Fruit fly (Drosophila melanogaster): ENCODE data around the gene RpS14a.

RpS14a gene

DNA sequence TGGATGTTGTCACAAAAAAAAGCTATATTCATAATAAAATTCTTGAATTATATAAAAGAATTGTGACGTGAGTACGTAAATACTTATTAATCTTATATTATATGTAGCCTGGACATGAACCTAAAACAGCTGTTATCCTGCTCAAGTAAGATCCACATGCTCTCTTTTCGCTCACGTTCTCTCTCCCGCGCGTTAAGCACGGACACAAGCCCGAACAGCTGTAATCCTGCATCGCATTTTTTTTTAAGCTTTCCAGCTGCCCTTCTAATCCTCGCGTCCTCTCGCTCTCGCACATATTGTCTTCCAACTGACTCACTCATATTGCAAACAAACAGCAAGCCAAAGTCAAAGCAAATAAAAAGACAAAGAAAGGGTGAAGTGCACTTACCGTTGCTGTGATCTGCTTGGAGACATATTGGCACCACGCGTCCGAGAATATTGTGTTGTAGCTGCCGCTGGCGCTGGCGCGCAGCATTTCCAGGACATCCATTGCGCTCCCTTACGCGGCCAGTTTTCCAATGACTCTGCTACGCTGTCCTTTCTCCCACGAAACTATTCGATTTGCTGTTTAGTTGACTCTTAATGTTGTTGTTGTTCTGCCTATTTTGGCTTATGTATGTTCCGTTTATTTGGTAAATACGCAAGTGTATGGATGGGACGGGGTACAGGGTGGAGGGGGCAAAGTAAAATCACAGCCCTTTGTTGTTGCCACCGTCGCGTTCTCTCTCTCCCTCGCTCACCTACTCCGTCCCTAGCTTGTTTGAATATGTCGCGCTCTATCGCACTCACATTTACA, 33.7 kb downstream of the RpS14a start:
- TF ChIP-seq Ets98B (GFP tag; IDR thresholded peaks at IDR 0.05) (no peak), CG32121 (GFP tag; IDR thresholded peaks at IDR 0.05) (0 out of 2 replicates have a peak, but pooled peaks have one; percentile 30), D1 (tag; optimal IDR thresholded peaks at IDR 0.05) (peak; percentile 26), CG8159 (tag; optimal IDR thresholded peaks at IDR 0.05) (no peak), CG4496 (GFP tag; IDR thresholded peaks at IDR 0.05) (0 out of 3 replicates have a peak, but pooled peaks have one; percentile 13), rn (GFP tag; IDR thresholded peaks at IDR 0.05) (no peak), EcR (GFP tag; optimal IDR thresholded peaks at IDR 0.05) (no peak), CG13204 (GFP tag; optimal IDR thresholded peaks at IDR 0.05) (peak; percentile 11)

DNA sequence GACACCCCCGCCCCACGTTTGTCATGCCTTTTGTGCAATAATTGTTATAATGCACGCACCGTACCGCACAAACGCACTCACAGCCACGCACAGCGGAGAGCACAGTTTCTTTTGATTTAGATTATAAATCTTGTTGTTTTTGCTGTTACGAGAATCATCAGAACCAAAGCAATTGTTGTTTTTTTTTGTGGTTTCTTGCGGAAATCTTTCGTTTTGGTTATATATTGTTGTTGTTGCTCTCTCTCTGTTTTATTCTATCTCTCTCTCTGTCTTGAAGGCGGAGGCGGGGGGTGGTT, 34.3 kb downstream of the RpS14a start:
- TF ChIP-seq D1 (tag; optimal IDR thresholded peaks at IDR 0.05) (no peak), rn (GFP tag; IDR thresholded peaks at IDR 0.05) (no peak), CG12605 (GFP tag; IDR thresholded peaks at IDR 0.05) (no peak), Ets98B (GFP tag; IDR thresholded peaks at IDR 0.05) (no peak), CG15710 (tag; optimal IDR thresholded peaks at IDR 0.05) (no peak), CG10348 (GFP tag; IDR thresholded peaks at IDR 0.05) (no peak), CG8159 (tag; optimal IDR thresholded peaks at IDR 0.05) (no peak), CG9948 (tag; optimal IDR thresholded peaks at IDR 0.05) (no peak), CG13204 (GFP tag; optimal IDR thresholded peaks at IDR 0.05) (no peak), CG8301 (tag; optimal IDR thresholded peaks at IDR 0.05) (no peak), CG34367 (tag; optimal IDR thresholded peaks at IDR 0.05) (no peak), Pif1B (GFP tag; optimal IDR thresholded peaks at IDR 0.05) (no peak), CG17806 (tag; optimal IDR thresholded peaks at IDR 0.05) (no peak), CG14655 (GFP tag; optimal IDR thresholded peaks at IDR 0.05) (no peak), gl (tag; optimal IDR thresholded peaks at IDR 0.05) (no peak), CG4496 (GFP tag; IDR thresholded peaks at IDR 0.05) (no peak), fd96Ca (GFP tag; IDR thresholded peaks at IDR 0.05) (no peak), Pif1A (GFP tag; optimal IDR thresholded peaks at IDR 0.05) (no peak), EcR (GFP tag; optimal IDR thresholded peaks at IDR 0.05) (no peak)

DNA sequence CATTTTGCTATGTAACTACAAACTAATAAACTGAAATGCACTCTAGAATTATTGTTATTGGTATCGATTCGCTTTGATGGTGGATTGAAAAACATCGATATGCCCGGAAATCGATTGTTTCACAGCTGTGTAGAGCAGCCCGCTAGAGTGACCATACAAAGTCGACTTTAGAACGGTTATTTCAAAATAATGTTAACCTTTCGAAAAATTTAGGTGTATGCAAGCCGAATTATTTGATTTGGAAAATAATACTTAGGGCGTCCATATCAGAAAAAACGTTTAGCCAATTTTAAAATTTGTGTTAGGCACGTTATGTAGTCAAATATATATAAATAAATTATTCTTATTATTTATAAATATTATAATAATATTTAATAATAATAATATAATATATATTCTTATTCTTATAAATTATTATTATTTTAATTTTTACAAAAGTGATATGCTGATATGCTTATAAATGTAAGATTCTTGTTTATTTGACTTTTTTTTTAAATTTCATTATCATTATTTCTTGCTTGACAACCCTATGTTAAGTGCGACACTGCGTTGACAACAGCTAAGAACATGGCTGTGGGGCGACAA, 34.8 kb downstream of the RpS14a start, which contains the start of gene sws:
Gene sws, minus strand, starts transcription at position 22 of the 585 bp plus-strand sequence.
- TF ChIP-seq CG15710 (tag; optimal IDR thresholded peaks at IDR 0.05): peak; percentile 31
- peak; percentile 32 for TF ChIP-seq CG9948 (tag; optimal IDR thresholded peaks at IDR 0.05)
- no peak for TF ChIP-seq Ets98B (GFP tag; IDR thresholded peaks at IDR 0.05)
- peak; percentile 19 for TF ChIP-seq CG34367 (tag; optimal IDR thresholded peaks at IDR 0.05)
- TF ChIP-seq D1 (tag; optimal IDR thresholded peaks at IDR 0.05): no peak
- peak; percentile 26 for TF ChIP-seq CG14655 (GFP tag; optimal IDR thresholded peaks at IDR 0.05)
- TF ChIP-seq rn (GFP tag; IDR thresholded peaks at IDR 0.05): no peak
- peak; percentile 17 for TF ChIP-seq CG8159 (tag; optimal IDR thresholded peaks at IDR 0.05)

DNA sequence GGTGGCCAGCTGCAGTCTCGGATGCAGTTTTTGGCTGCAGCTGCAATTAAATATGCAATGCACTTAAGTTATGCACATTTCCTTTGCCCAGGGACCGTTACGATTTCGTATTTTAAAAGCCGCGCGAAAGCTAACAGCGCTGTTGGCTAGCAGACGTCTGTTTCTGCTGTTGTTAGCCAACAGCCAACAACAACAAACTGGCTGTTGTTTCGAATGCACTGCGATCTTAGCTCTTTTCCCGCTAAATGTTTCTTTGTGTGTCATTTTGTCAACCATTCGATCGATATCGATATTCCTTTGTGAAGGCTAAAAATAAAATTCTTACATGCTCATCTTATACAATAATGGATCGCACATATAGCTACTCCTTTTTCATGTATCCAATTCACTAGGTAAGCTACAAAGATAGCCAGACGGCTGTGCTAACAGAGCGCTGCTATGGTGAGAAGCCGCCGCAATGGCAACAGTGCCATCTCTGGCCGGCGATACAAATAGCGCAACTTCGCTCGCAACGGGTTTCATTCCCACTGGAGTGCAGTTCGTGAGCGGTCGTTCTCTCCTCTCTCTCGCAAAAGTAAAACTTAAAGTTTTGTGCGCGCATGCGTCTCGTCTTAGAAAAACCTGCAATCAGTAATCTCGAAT, 35.8 kb downstream of the RpS14a start:
- TF ChIP-seq Snoo (tag; optimal IDR thresholded peaks at IDR 0.05): no peak
- no peak for TF ChIP-seq fd96Ca (GFP tag; IDR thresholded peaks at IDR 0.05)
- peak; percentile 28; the same call in 1 of the 2 replicates for TF ChIP-seq Ets98B (GFP tag; IDR thresholded peaks at IDR 0.05)
- peak; percentile 17 for TF ChIP-seq CG8159 (tag; optimal IDR thresholded peaks at IDR 0.05)
- TF ChIP-seq EcR (GFP tag; optimal IDR thresholded peaks at IDR 0.05): no peak
- 0 out of 2 replicates have a peak, but pooled peaks have one; percentile 18 for TF ChIP-seq CG12605 (GFP tag; IDR thresholded peaks at IDR 0.05)
- 0 out of 3 replicates have a peak, but pooled peaks have one; percentile 17 for TF ChIP-seq CG4496 (GFP tag; IDR thresholded peaks at IDR 0.05)
- no peak for TF ChIP-seq CG17806 (tag; optimal IDR thresholded peaks at IDR 0.05)
- no peak for TF ChIP-seq CG9948 (tag; optimal IDR thresholded peaks at IDR 0.05)
- TF ChIP-seq CG10348 (GFP tag; IDR thresholded peaks at IDR 0.05): no peak
- no peak for TF ChIP-seq CG15710 (tag; optimal IDR thresholded peaks at IDR 0.05)
- no peak for TF ChIP-seq CG13204 (GFP tag; optimal IDR thresholded peaks at IDR 0.05)
- TF ChIP-seq CG8301 (tag; optimal IDR thresholded peaks at IDR 0.05): no peak

DNA sequence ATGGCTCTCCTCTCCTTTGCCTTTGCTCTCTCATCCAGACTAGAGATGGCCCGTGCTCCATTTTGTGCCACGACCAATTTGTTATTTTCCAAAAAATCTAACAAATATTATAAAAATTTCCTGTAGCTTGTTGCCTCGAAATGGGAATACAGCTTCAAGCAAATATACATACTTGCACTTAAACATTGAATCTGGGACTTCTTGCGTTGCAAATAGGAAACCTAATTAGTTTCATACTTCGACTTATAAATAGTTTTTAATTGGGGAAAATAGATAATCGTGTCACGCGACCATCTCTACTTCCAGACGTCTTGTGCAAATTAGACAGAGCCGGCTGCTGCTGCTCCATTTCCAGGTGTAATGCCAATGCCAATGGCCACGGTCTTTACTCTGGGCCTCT, 36.9 kb downstream of the RpS14a start:
- TF ChIP-seq CG32121 (GFP tag; IDR thresholded peaks at IDR 0.05) (peak; percentile 64), CG14655 (GFP tag; optimal IDR thresholded peaks at IDR 0.05) (peak; percentile 89), CG34367 (tag; optimal IDR thresholded peaks at IDR 0.05) (peak; percentile 85), rn (GFP tag; IDR thresholded peaks at IDR 0.05) (peak; percentile 19; the same call in 1 of the 2 replicates), CG8301 (tag; optimal IDR thresholded peaks at IDR 0.05) (peak; percentile 84), CG4496 (GFP tag; IDR thresholded peaks at IDR 0.05) (peak; percentile 56), fd96Ca (GFP tag; IDR thresholded peaks at IDR 0.05) (peak; percentile 82), CG15710 (tag; optimal IDR thresholded peaks at IDR 0.05) (peak; percentile 88), EcR (GFP tag; optimal IDR thresholded peaks at IDR 0.05) (no peak), gl (tag; optimal IDR thresholded peaks at IDR 0.05) (peak; percentile 68), CG12605 (GFP tag; IDR thresholded peaks at IDR 0.05) (no peak), CG8159 (tag; optimal IDR thresholded peaks at IDR 0.05) (peak; percentile 86), CG13204 (GFP tag; optimal IDR thresholded peaks at IDR 0.05) (peak; percentile 49), CG9948 (tag; optimal IDR thresholded peaks at IDR 0.05) (peak; percentile 86), Ets98B (GFP tag; IDR thresholded peaks at IDR 0.05) (peak; percentile 58), Pif1A (GFP tag; optimal IDR thresholded peaks at IDR 0.05) (peak; percentile 86), CG10348 (GFP tag; IDR thresholded peaks at IDR 0.05) (no peak), Snoo (tag; optimal IDR thresholded peaks at IDR 0.05) (peak; percentile 78), Pif1B (GFP tag; optimal IDR thresholded peaks at IDR 0.05) (peak; percentile 75), D1 (tag; optimal IDR thresholded peaks at IDR 0.05) (peak; percentile 62), CG17806 (tag; optimal IDR thresholded peaks at IDR 0.05) (peak; percentile 85)
